Worm (Caenorhabditis elegans) whole organism, mixed stage, embryonic: ENCODE measurements around the gene grsp-1.

Experiments used
- M03D4.4 ChIP-seq: sonication (generic microtip); optimal IDR thresholded peaks from 2 replicates; lab custom pipeline; 2017; ENCODE audit warnings: mild to moderate bottlenecking, missing genetic modification characterization, missing compliant biosample characterization
- blmp-1 ChIP-seq: fragments of 150-350 bp; optimal IDR thresholded peaks from 2 replicates; lab custom pipeline; 2014; ENCODE audit warnings: missing biosample characterization, missing genetic modification characterization
- ceh-43 ChIP-seq: fragments of 200-800 bp; sonication (Bioruptor generic); optimal IDR thresholded peaks from 2 replicates; lab custom pipeline; 2018; ENCODE audit warnings: mild to moderate bottlenecking, missing genetic modification characterization, moderate library complexity, missing compliant biosample characterization
- ces-1 ChIP-seq: fragments of 150-350 bp; optimal IDR thresholded peaks from 2 replicates; lab custom pipeline; 2014; ENCODE audit warnings: missing biosample characterization, missing genetic modification reagents, missing genetic modification characterization
- elt-1 ChIP-seq: sonication (generic microtip); optimal IDR thresholded peaks from 2 replicates; lab custom pipeline; 2017; ENCODE audit warnings: missing genetic modification characterization, mild to moderate bottlenecking, missing compliant biosample characterization, antibody characterized with exemption, moderate library complexity, borderline replicate concordance; ENCODE audit not compliant: insufficient read depth
- elt-3 ChIP-seq: fragments of 150-350 bp; optimal IDR thresholded peaks from 2 replicates; lab custom pipeline; 2014; ENCODE audit warnings: missing biosample characterization, missing genetic modification characterization
- lin-13 ChIP-seq: fragments of 150-350 bp; optimal IDR thresholded peaks from 2 replicates; lab custom pipeline; 2014; ENCODE audit warnings: missing biosample characterization, missing genetic modification characterization
- lsy-2 ChIP-seq: fragments of 150-350 bp; optimal IDR thresholded peaks from 2 replicates; lab custom pipeline; 2014; ENCODE audit warnings: missing biosample characterization, missing genetic modification characterization
- mep-1 ChIP-seq: fragments of 150-350 bp; optimal IDR thresholded peaks from 2 replicates; lab custom pipeline; 2017; ENCODE audit warnings: missing biosample characterization, missing genetic modification reagents, missing genetic modification characterization, inconsistent platforms
- mls-2 ChIP-seq: sonication (generic microtip); optimal IDR thresholded peaks from 2 replicates; lab custom pipeline; 2016; ENCODE audit warnings: mild to moderate bottlenecking, missing genetic modification characterization, moderate library complexity, missing compliant biosample characterization
- nhr-237 ChIP-seq: fragments of 150-350 bp; optimal IDR thresholded peaks from 2 replicates; lab custom pipeline; 2014; ENCODE audit warnings: missing biosample characterization, missing genetic modification characterization
- nhr-76 ChIP-seq: sonication (generic microtip); optimal IDR thresholded peaks from 2 replicates; lab custom pipeline; 2017; ENCODE audit warnings: missing biosample characterization, missing genetic modification characterization
- pha-4 ChIP-seq: fragments of 150-350 bp; optimal IDR thresholded peaks from 2 replicates; lab custom pipeline; 2018; ENCODE audit warnings: missing biosample characterization, missing genetic modification reagents, missing genetic modification characterization
- ztf-11 ChIP-seq: fragments of 150-350 bp; optimal IDR thresholded peaks from 2 replicates; lab custom pipeline; 2014; ENCODE audit warnings: missing biosample characterization, missing genetic modification characterization

ce11 chrV:19605415-19605814 is 3.9 kb upstream of the grsp-1 start:
- TF ChIP-seq elt-1 (tag; lab: Kevin White, UChicago) (no peak), M03D4.4 (tag; lab: Kevin White, UChicago) (no peak), ztf-11 (no peak), elt-3 (no peak), pha-4 (tag; lab: Kevin White, UChicago) (no peak), blmp-1 (tag; lab: Kevin White, UChicago) (no peak), lin-13 (no peak), ceh-43 (GFP tag; lab: Kevin White, UChicago) (no peak), nhr-237 (tag; lab: Kevin White, UChicago) (no peak), mep-1 (tag; lab: Kevin White, UChicago) (no peak), ces-1 (GFP tag; lab: Kevin White, UChicago) (no peak), lsy-2 (tag; lab: Kevin White, UChicago) (no peak), mls-2 (tag; lab: Kevin White, UChicago) (no peak), nhr-76 (tag; lab: Kevin White, UChicago) (no peak)
